Fruit fly (Drosophila melanogaster): ENCODE results near the gene Efa6.

Gene Efa6

dm6 chr3R:22590668-22591275 is 3.2 kb downstream of the Efa6 start (continued):
- TF ChIP-seq lz (GFP tag; optimal IDR thresholded peaks at IDR 0.05) = peak; percentile 64
- TF ChIP-seq CG34406 (GFP tag; optimal IDR thresholded peaks at IDR 0.05) = peak; percentile 13
- no peak for TF ChIP-seq CG9139 (GFP tag; optimal IDR thresholded peaks at IDR 0.05)
- TF ChIP-seq CG4318 (GFP tag; optimal IDR thresholded peaks at IDR 0.05) = peak; percentile 80
- peak; percentile 38 for TF ChIP-seq CG16779 (tag; optimal IDR thresholded peaks at IDR 0.05)
- TF ChIP-seq Gug (GFP tag; IDR thresholded peaks at IDR 0.05) = peak; percentile 57
- TF ChIP-seq Lpt (GFP tag; optimal IDR thresholded peaks at IDR 0.05) = peak; percentile 65
- TF ChIP-seq achi (GFP tag; optimal IDR thresholded peaks at IDR 0.05) = peak; percentile 64
- peak; percentile 64 for TF ChIP-seq esn (GFP tag; optimal IDR thresholded peaks at IDR 0.05)
- TF ChIP-seq Hr4 (GFP tag; optimal IDR thresholded peaks at IDR 0.05) = peak; percentile 85
- TF ChIP-seq CG11294 (GFP tag; IDR thresholded peaks at IDR 0.05) = no peak; the same call in 1 of the 2 replicates
- peak; percentile 65 for TF ChIP-seq acj6 (GFP tag; optimal IDR thresholded peaks at IDR 0.05)
- TF ChIP-seq Eip93F (GFP tag; optimal IDR thresholded peaks at IDR 0.05) = no peak
- TF ChIP-seq spab (GFP tag; optimal IDR thresholded peaks at IDR 0.05) = peak; percentile 11
- no peak for TF ChIP-seq CG1621 (tag; optimal IDR thresholded peaks at IDR 0.05)

- TF ChIP-seq Eip78C (GFP tag) (peak; percentile 63), pdm3 (GFP tag; optimal IDR thresholded peaks at IDR 0.05) (peak; percentile 26), achi (GFP tag; optimal IDR thresholded peaks at IDR 0.05) (peak; percentile 18), cyc (GFP tag; optimal IDR thresholded peaks at IDR 0.05) (no peak), salr (GFP tag; optimal IDR thresholded peaks at IDR 0.05) (peak in 1 of 2 experiments; percentile 63), CG16779 (tag; optimal IDR thresholded peaks at IDR 0.05) (no peak), CG3919 (GFP tag; optimal IDR thresholded peaks at IDR 0.05) (peak; percentile 7), CG11294 (GFP tag; IDR thresholded peaks at IDR 0.05) (no peak), net (GFP tag; optimal IDR thresholded peaks at IDR 0.05) (peak; percentile 23), CG6276 (GFP tag; optimal IDR thresholded peaks at IDR 0.05) (peak; percentile 76), Lpt (GFP tag; optimal IDR thresholded peaks at IDR 0.05) (peak; percentile 35), CG8119 (GFP tag; IDR thresholded peaks at IDR 0.05) (peak; percentile 70), dac (GFP tag; optimal IDR thresholded peaks at IDR 0.05) (peak; percentile 23), fkh (GFP tag; optimal IDR thresholded peaks at IDR 0.05) (no peak), Hr4 (GFP tag; optimal IDR thresholded peaks at IDR 0.05) (peak; percentile 76), eg (GFP tag; IDR thresholded peaks at IDR 0.05) (peak; percentile 77; the same call in 2 of the 3 replicates), CG15336 (GFP tag; IDR thresholded peaks at IDR 0.05) (peak; percentile 63), CG4318 (GFP tag; optimal IDR thresholded peaks at IDR 0.05) (peak; percentile 66), CG10631 (GFP tag; optimal IDR thresholded peaks at IDR 0.05) (peak; percentile 6), fd85E (GFP tag; optimal IDR thresholded peaks at IDR 0.05) (no peak), CG32006 (GFP tag; optimal IDR thresholded peaks at IDR 0.05) (peak; percentile 78), OdsH (GFP tag; optimal IDR thresholded peaks at IDR 0.05) (peak; percentile 37)
These were observed 6.7 kb downstream of the Efa6 start for dm6 chr3R:22594257-22594656.

dm6 chr3R:22595293-22595868 is 7.8 kb downstream of the Efa6 start:
- TF ChIP-seq esn (GFP tag; optimal IDR thresholded peaks at IDR 0.05) (no peak), CG11762 (GFP tag; optimal IDR thresholded peaks at IDR 0.05; ENCODE audit: insufficient read depth) (no peak), vri (GFP tag; optimal IDR thresholded peaks at IDR 0.05) (peak; percentile 51), CG8119 (GFP tag; IDR thresholded peaks at IDR 0.05) (no peak), Lpt (GFP tag; optimal IDR thresholded peaks at IDR 0.05) (no peak), Hr4 (GFP tag; optimal IDR thresholded peaks at IDR 0.05) (no peak), fd85E (GFP tag; optimal IDR thresholded peaks at IDR 0.05) (no peak), Eip78C (GFP tag) (peak; percentile 31), Met (GFP tag; optimal IDR thresholded peaks at IDR 0.05) (no peak), fkh (GFP tag; optimal IDR thresholded peaks at IDR 0.05) (peak; percentile 32)

- TF ChIP-seq CG15336 (GFP tag; IDR thresholded peaks at IDR 0.05) (no peak), salr (GFP tag; optimal IDR thresholded peaks at IDR 0.05) (no peak), fkh (GFP tag; optimal IDR thresholded peaks at IDR 0.05) (peak; percentile 95)
These were observed 8.9 kb downstream of the Efa6 start for dm6 chr3R:22596450-22596849.

Measured in whole organism, prepupa.